Fruit fly (Drosophila melanogaster): ENCODE data around the gene LManII.

The LManII gene

DNA sequence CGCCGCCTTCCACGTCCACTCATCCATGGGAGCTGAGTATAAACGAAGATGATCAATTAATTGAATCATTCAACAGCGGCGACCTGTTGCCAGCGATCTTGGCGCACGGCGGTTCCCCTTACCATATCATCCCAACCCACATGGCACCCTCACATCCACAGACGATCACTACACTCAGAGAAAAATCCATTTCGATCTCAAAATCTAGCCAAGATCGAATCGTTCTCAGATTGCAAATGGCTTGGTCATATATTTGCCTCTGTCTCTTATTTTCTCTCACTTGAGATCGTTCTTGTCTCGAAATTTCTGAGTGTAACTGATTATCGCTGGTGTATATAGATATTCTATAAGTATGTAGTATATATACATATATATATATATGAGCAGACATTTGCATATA, 10.9 kb downstream of the LManII start (continued):
- no peak for TF ChIP-seq CG18011 (GFP tag; optimal IDR thresholded peaks at IDR 0.05)
- TF ChIP-seq CG2199 (GFP tag; IDR thresholded peaks at IDR 0.05): no peak
- no peak for TF ChIP-seq knrl (GFP tag; IDR thresholded peaks at IDR 0.05; ENCODE audit: partially characterized antibody)
- TF ChIP-seq da (GFP tag; optimal IDR thresholded peaks at IDR 0.05): no peak
- no peak for TF ChIP-seq Hand (GFP tag; optimal IDR thresholded peaks at IDR 0.05)
- TF ChIP-seq so (GFP tag; IDR thresholded peaks at IDR 0.05): peak; percentile 51; the same call in 1 of the 3 replicates
- TF ChIP-seq grau (tag; optimal IDR thresholded peaks at IDR 0.05): peak; percentile 61
- TF ChIP-seq Ravus (GFP tag; IDR thresholded peaks at IDR 0.05): no peak
- no peak for TF ChIP-seq corto (GFP tag; optimal IDR thresholded peaks at IDR 0.05)
- TF ChIP-seq bab2 (GFP tag; optimal IDR thresholded peaks at IDR 0.05): peak; percentile 26
- TF ChIP-seq CG2116 (GFP tag; optimal IDR thresholded peaks at IDR 0.05): no peak
- TF ChIP-seq CG13894 (tag; optimal IDR thresholded peaks at IDR 0.05): no peak
- TF ChIP-seq CG13287 (GFP tag; IDR thresholded peaks at IDR 0.05; ENCODE audit: partially characterized antibody): no peak
- no peak for TF ChIP-seq Scr (GFP tag; IDR thresholded peaks at IDR 0.05; ENCODE audit: partially characterized antibody)
- TF ChIP-seq CHES-1-like (GFP tag; optimal IDR thresholded peaks at IDR 0.05): no peak
- 0 out of 2 replicates have a peak, but pooled peaks have one; percentile 55 for TF ChIP-seq chm (GFP tag; IDR thresholded peaks at IDR 0.05)
- peak; percentile 88 for TF ChIP-seq Med (GFP tag)
- no peak for TF ChIP-seq Spps (tag; optimal IDR thresholded peaks at IDR 0.05)
- TF ChIP-seq zfh2 (GFP tag; optimal IDR thresholded peaks at IDR 0.05): peak; percentile 5
- TF ChIP-seq CG6272 (GFP tag; IDR thresholded peaks at IDR 0.05): no peak
- TF ChIP-seq Lpt (GFP tag; optimal IDR thresholded peaks at IDR 0.05): no peak
- no peak for TF ChIP-seq CG4360 (GFP tag; IDR thresholded peaks at IDR 0.05)
- peak; percentile 67 for TF ChIP-seq CG13424 (tag; optimal IDR thresholded peaks at IDR 0.05)
- no peak for TF ChIP-seq CG11696 (GFP tag; IDR thresholded peaks at IDR 0.05)
- no peak for TF ChIP-seq Gsc (GFP tag; IDR thresholded peaks at IDR 0.05)
- peak; percentile 62; the same call in 1 of the 2 replicates for TF ChIP-seq CG7372 (GFP tag; IDR thresholded peaks at IDR 0.05)
- TF ChIP-seq pzg (GFP tag; optimal IDR thresholded peaks at IDR 0.05): no peak
- TF ChIP-seq slbo (GFP tag; IDR thresholded peaks at IDR 0.05): peak; percentile 75
- TF ChIP-seq CG8089 (GFP tag; optimal IDR thresholded peaks at IDR 0.05): no peak
- no peak for TF ChIP-seq btn (GFP tag; optimal IDR thresholded peaks at IDR 0.05)
- TF ChIP-seq org-1 (GFP tag; optimal IDR thresholded peaks at IDR 0.05): peak; percentile 20
- peak; percentile 70 for TF ChIP-seq Mrtf (GFP tag; IDR thresholded peaks at IDR 0.05)
- TF ChIP-seq CG6254 (GFP tag; optimal IDR thresholded peaks at IDR 0.05): peak; percentile 40
- no peak for TF ChIP-seq Bteb2 (GFP tag; optimal IDR thresholded peaks at IDR 0.05)
- TF ChIP-seq CoRest (tag; optimal IDR thresholded peaks at IDR 0.05): peak; percentile 63
- TF ChIP-seq Atf3 (GFP tag; optimal IDR thresholded peaks at IDR 0.05): no peak
- 0 out of 3 replicates have a peak, but pooled peaks have one; percentile 46 for TF ChIP-seq Optix (GFP tag; IDR thresholded peaks at IDR 0.05)
- peak; percentile 31; the same call in 1 of the 2 replicates for TF ChIP-seq E2f2 (GFP tag; IDR thresholded peaks at IDR 0.05)
- no peak for TF ChIP-seq pros (GFP tag; optimal IDR thresholded peaks at IDR 0.05)
- TF ChIP-seq Stat92E (GFP tag; optimal IDR thresholded peaks at IDR 0.05): no peak
- TF ChIP-seq Fer2 (tag; optimal IDR thresholded peaks at IDR 0.05): peak; percentile 25
- no peak for TF ChIP-seq Kr (GFP tag; optimal IDR thresholded peaks at IDR 0.05)
- no peak for TF ChIP-seq Nf-YB (GFP tag; optimal IDR thresholded peaks at IDR 0.05)
- TF ChIP-seq CG9609 (GFP tag; optimal IDR thresholded peaks at IDR 0.05): no peak
- peak; percentile 18 for TF ChIP-seq Six4 (GFP tag; optimal IDR thresholded peaks at IDR 0.05)
- no peak for TF ChIP-seq gfzf (GFP tag; optimal IDR thresholded peaks at IDR 0.05)
- no peak for TF ChIP-seq Sry-δ (GFP tag; optimal IDR thresholded peaks at IDR 0.05)
- no peak for TF ChIP-seq CG1792 (GFP tag; optimal IDR thresholded peaks at IDR 0.05)
- peak; percentile 70 for TF ChIP-seq CG2712 (tag; optimal IDR thresholded peaks at IDR 0.05)
- TF ChIP-seq CG2202 (tag; optimal IDR thresholded peaks at IDR 0.05): no peak
- TF ChIP-seq unc-4 (GFP tag; IDR thresholded peaks at IDR 0.05; ENCODE audit: partially characterized antibody): no peak

All from whole organism, embryonic.